Fruit fly (Drosophila melanogaster): ENCODE data around the gene CG5895.

DNA sequence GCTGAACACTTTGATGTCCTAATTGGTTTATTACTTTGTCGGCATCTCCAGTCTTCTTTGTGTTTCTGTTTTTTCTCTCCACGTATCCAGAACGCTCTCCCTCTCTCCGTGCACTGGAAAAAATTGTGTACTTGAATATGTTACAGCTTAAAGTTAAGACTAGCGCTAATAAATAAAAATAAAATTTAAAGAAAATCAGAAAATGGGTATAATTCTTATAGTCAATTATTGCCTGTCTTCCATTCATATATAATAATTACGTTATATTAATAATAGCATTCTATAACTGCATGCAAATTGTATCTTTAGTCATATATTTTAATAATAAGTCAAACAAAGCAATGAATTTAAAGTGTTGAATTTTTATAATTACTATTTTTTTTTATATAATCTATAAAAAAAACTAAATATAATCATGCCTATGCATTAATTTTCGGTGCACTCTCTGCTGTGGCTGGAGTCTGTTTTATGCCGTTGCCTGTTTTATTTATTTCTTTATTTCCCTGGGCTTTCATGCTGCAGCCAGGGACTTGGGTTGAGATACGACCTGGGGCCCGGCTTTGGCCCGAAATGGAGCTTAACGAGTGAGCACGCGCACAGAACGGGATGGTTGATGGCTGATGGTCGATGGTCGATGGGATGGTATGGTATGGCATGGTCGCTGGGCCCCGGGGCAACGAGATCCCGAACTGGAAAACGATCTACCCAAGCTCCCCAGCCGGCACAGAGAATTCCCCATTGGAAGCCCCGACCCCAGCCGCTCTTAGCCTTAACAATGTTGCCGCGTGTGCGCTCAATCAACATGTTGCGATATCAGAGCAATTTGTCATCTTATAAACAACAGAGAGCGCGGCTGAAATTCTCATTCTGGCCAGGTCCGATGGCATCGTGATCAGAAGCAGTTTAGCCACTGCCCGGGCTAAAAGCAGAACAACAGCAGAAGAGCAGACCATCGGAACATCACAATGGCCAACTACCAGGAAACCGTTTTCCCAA lies 19.2 kb upstream of the CG5895 start:
- TF ChIP-seq CG7101 (tag; optimal IDR thresholded peaks at IDR 0.05) (no peak), cnc (optimal IDR thresholded peaks at IDR 0.05) (no peak), Mnt (GFP tag; optimal IDR thresholded peaks at IDR 0.05) (no peak), CG12768 (GFP tag; optimal IDR thresholded peaks at IDR 0.05) (no peak), ovo (GFP tag; optimal IDR thresholded peaks at IDR 0.05) (no peak), cic (GFP tag; optimal IDR thresholded peaks at IDR 0.05) (no peak), kay (GFP tag; ENCODE audit: borderline replicate concordance) (no peak), Crg-1 (GFP tag; optimal IDR thresholded peaks at IDR 0.05) (no peak)
